Fruit fly (Drosophila melanogaster) whole organism, prepupa: ENCODE data around the gene Sik2.

Source experiments
- CG11294 ChIP-seq: fragments of 200-800 bp; sonication (Bioruptor generic); IDR thresholded peaks from 2 replicates; pipeline ENCODE4 v1.3.6; 2022; ENCODE audit warnings: missing biosample characterization, missing genetic modification characterization
- CG11902 ChIP-seq: fragments of 200-800 bp; sonication (Bioruptor generic); optimal IDR thresholded peaks from 3 replicates; lab custom pipeline; 2016; ENCODE audit warnings: missing biosample characterization, missing genetic modification characterization
- CG6276 ChIP-seq: fragments of 200-800 bp; sonication (Bioruptor generic); optimal IDR thresholded peaks from 2 replicates; lab custom pipeline; 2017; ENCODE audit warnings: missing biosample characterization, mild to moderate bottlenecking, missing genetic modification characterization
- CG8632 ChIP-seq: fragments of 200-800 bp; sonication (Bioruptor generic); optimal IDR thresholded peaks from 3 replicates; lab custom pipeline; 2016; ENCODE audit warnings: missing biosample characterization, missing genetic modification characterization
- CG9139 ChIP-seq: fragments of 200-800 bp; sonication (Bioruptor generic); optimal IDR thresholded peaks from 3 replicates; lab custom pipeline; 2017; ENCODE audit warnings: missing biosample characterization, mild to moderate bottlenecking, missing genetic modification characterization
- Gug ChIP-seq: fragments of 200-800 bp; sonication (Bioruptor generic); IDR thresholded peaks from 2 replicates; pipeline ENCODE4 v1.3.6; 2022; ENCODE audit warnings: missing biosample characterization, missing genetic modification characterization
- Hr38 ChIP-seq: sonication (Bioruptor generic); optimal IDR thresholded peaks from 2 replicates; lab custom pipeline; 2016; ENCODE audit warnings: missing biosample characterization, missing genetic modification characterization
- OdsH ChIP-seq: fragments of 200-800 bp; sonication (Bioruptor generic); optimal IDR thresholded peaks from 3 replicates; lab custom pipeline; 2016; ENCODE audit warnings: missing biosample characterization, missing genetic modification characterization
- Sox15 ChIP-seq: fragments of 200-800 bp; sonication (Bioruptor generic); optimal IDR thresholded peaks from 3 replicates; lab custom pipeline; 2016; ENCODE audit warnings: missing biosample characterization, missing genetic modification characterization
- fd59A ChIP-seq: fragments of 200-800 bp; sonication (Bioruptor generic); optimal IDR thresholded peaks from 2 replicates; lab custom pipeline; 2017; ENCODE audit warnings: missing biosample characterization, mild to moderate bottlenecking, missing genetic modification characterization, missing genetic modification reagents
- fkh ChIP-seq: fragments of 200-800 bp; sonication (Bioruptor generic); optimal IDR thresholded peaks from 3 replicates; lab custom pipeline; 2017; ENCODE audit warnings: missing biosample characterization, mild to moderate bottlenecking, missing genetic modification characterization, moderate library complexity

dm6 chrX:2069787-2070707 is 8.3 kb upstream of the Sik2 start:
- TF ChIP-seq CG11294 (GFP tag; lab: Robert Waterston, UW) (no peak), CG8632 (no peak), fd59A (GFP tag; lab: Kevin White, UChicago) (no peak), fkh (no peak), CG6276 (GFP tag; lab: Kevin White, UChicago) (no peak), Gug (no peak), OdsH (GFP tag; lab: Kevin White, UChicago) (no peak), CG11902 (GFP tag; lab: Kevin White, UChicago) (no peak), CG9139 (GFP tag; lab: Kevin White, UChicago) (no peak), Sox15 (GFP tag; lab: Kevin White, UChicago) (no peak), Hr38 (GFP tag; lab: Kevin White, UChicago) (no peak)
